Worm (Caenorhabditis elegans) whole organism, L1 larva: Measurements from ENCODE around the gene C04C11.1.

Experiments used
- C34B4.2 ChIP-seq: sonication (generic microtip); optimal IDR thresholded peaks from 2 replicates; lab custom pipeline; 2017; ENCODE audit warnings: mild to moderate bottlenecking, missing genetic modification characterization, missing compliant biosample characterization
- F16B12.6 ChIP-seq: fragments of 150-350 bp; optimal IDR thresholded peaks from 2 replicates; lab custom pipeline; 2014; ENCODE audit warnings: missing biosample characterization, missing genetic modification characterization
- Y116A8C.19 ChIP-seq: sonication (generic microtip); optimal IDR thresholded peaks from 2 replicates; lab custom pipeline; 2016; ENCODE audit warnings: missing compliant biosample characterization, missing genetic modification characterization, borderline replicate concordance
- aha-1 ChIP-seq: fragments of 150-350 bp; optimal IDR thresholded peaks from 2 replicates; lab custom pipeline; 2014; ENCODE audit warnings: missing biosample characterization, missing genetic modification characterization
- alr-1 ChIP-seq: fragments of 200-800 bp; sonication (Bioruptor generic); optimal IDR thresholded peaks from 2 replicates; lab custom pipeline; 2018; ENCODE audit warnings: borderline replicate concordance, mild to moderate bottlenecking, missing genetic modification characterization, missing compliant biosample characterization
- aly-2 ChIP-seq: fragments of 150-350 bp; optimal IDR thresholded peaks from 2 replicates; lab custom pipeline; 2014; ENCODE audit warnings: missing biosample characterization, missing genetic modification characterization
- ama-1 ChIP-seq: fragments of 150-350 bp; optimal IDR thresholded peaks from 2 replicates; lab custom pipeline; 2014
- blmp-1 ChIP-seq: fragments of 150-350 bp; optimal IDR thresholded peaks from 2 replicates; lab custom pipeline; 2014; ENCODE audit warnings: missing biosample characterization, missing genetic modification characterization
- ceh-63 ChIP-seq: fragments of 200-800 bp; sonication (Bioruptor generic); optimal IDR thresholded peaks from 2 replicates; lab custom pipeline; 2018; ENCODE audit warnings: mild to moderate bottlenecking, missing genetic modification characterization, missing compliant biosample characterization
- ceh-82 ChIP-seq, 3 experiments: fragments of 150-350 bp in 1 of 3; sonication (generic microtip) in 2 of 3; optimal IDR thresholded peaks; 2 replicates each; lab custom pipeline; 2014 to 2017; ENCODE audit warnings: missing biosample characterization in 3 of 3, missing genetic modification characterization in 3 of 3
- ceh-88 ChIP-seq: fragments of 200-800 bp; sonication (Bioruptor generic); IDR thresholded peaks from 2 replicates; pipeline ENCODE4 v1.3.6; 2022; ENCODE audit warnings: missing genetic modification characterization, missing compliant biosample characterization
- ceh-90 ChIP-seq: sonication (generic microtip); optimal IDR thresholded peaks from 2 replicates; lab custom pipeline; 2016; ENCODE audit warnings: missing genetic modification characterization, missing compliant biosample characterization
- dsc-1 ChIP-seq: sonication (generic microtip); optimal IDR thresholded peaks from 2 replicates; lab custom pipeline; 2016; ENCODE audit warnings: mild to moderate bottlenecking, missing genetic modification characterization, missing compliant biosample characterization
- efl-3 ChIP-seq: fragments of 200-800 bp; sonication (Bioruptor generic); optimal IDR thresholded peaks from 2 replicates; lab custom pipeline; 2018; ENCODE audit warnings: mild to moderate bottlenecking, missing genetic modification characterization, missing compliant biosample characterization
- egl-13 ChIP-seq: sonication (generic microtip); optimal IDR thresholded peaks from 2 replicates; lab custom pipeline; 2016; ENCODE audit warnings: missing genotype, missing genetic modification reagents, missing genetic modification characterization, missing compliant biosample characterization
- elt-2 ChIP-seq: sonication (generic microtip); optimal IDR thresholded peaks from 2 replicates; lab custom pipeline; 2016; ENCODE audit warnings: missing genetic modification characterization, mild to moderate bottlenecking, inconsistent platforms, missing compliant biosample characterization, missing genetic modification reagents
- fkh-8 ChIP-seq: sonication (generic microtip); optimal IDR thresholded peaks from 2 replicates; lab custom pipeline; 2016; ENCODE audit warnings: mild to moderate bottlenecking, missing genetic modification characterization, missing compliant biosample characterization
- hlh-17 ChIP-seq: fragments of 200-800 bp; sonication (Bioruptor generic); optimal IDR thresholded peaks from 2 replicates; lab custom pipeline; 2018; ENCODE audit warnings: missing genetic modification characterization, mild to moderate bottlenecking, missing compliant biosample characterization, moderate library complexity, borderline replicate concordance
- irx-1 ChIP-seq: sonication (generic microtip); optimal IDR thresholded peaks from 2 replicates; lab custom pipeline; 2016; ENCODE audit warnings: missing genetic modification characterization, missing compliant biosample characterization
- isw-1 ChIP-seq: fragments of 200-800 bp; sonication (Bioruptor generic); IDR thresholded peaks from 2 replicates; pipeline ENCODE4 v1.3.6; 2022; ENCODE audit warnings: missing genetic modification characterization, missing compliant biosample characterization
- lin-14 ChIP-seq: fragments of 200-800 bp; sonication (Bioruptor generic); optimal IDR thresholded peaks from 2 replicates; lab custom pipeline; 2018; ENCODE audit warnings: mild to moderate bottlenecking, missing genetic modification characterization, moderate library complexity, missing compliant biosample characterization
- lin-15B ChIP-seq: fragments of 150-350 bp; sonication (generic microtip); optimal IDR thresholded peaks from 3 replicates; lab custom pipeline; 2014; ENCODE audit warnings: missing biosample characterization, missing genetic modification characterization
- lin-39 ChIP-seq: fragments of 150-350 bp; optimal IDR thresholded peaks from 2 replicates; lab custom pipeline; 2014; ENCODE audit warnings: missing biosample characterization, missing genetic modification reagents, missing genetic modification characterization
- lsy-2 ChIP-seq, 2 experiments: fragments of 150-350 bp; optimal IDR thresholded peaks; 2 replicates each; lab custom pipeline; 2014; ENCODE audit warnings: missing biosample characterization in 2 of 2, missing genetic modification characterization in 2 of 2
- mep-1 ChIP-seq: fragments of 150-350 bp; optimal IDR thresholded peaks from 2 replicates; lab custom pipeline; 2014; ENCODE audit warnings: missing biosample characterization, missing genetic modification characterization
- nhr-11 ChIP-seq: fragments of 150-350 bp; optimal IDR thresholded peaks from 2 replicates; lab custom pipeline; 2014; ENCODE audit warnings: missing biosample characterization, missing genetic modification characterization
- nhr-12 ChIP-seq: sonication (generic microtip); optimal IDR thresholded peaks from 2 replicates; lab custom pipeline; 2017; ENCODE audit warnings: missing biosample characterization, missing genetic modification characterization
- nhr-19 ChIP-seq: fragments of 200-800 bp; sonication (Bioruptor generic); conservative IDR thresholded peaks from 2 replicates; pipeline ENCODE4 v1.3.6; 2022; ENCODE audit warnings: missing genetic modification characterization, missing compliant biosample characterization
- nhr-20 ChIP-seq: sonication (generic microtip); optimal IDR thresholded peaks from 2 replicates; lab custom pipeline; 2016; ENCODE audit warnings: mild to moderate bottlenecking, missing genetic modification characterization, missing compliant biosample characterization
- nhr-28 ChIP-seq: fragments of 150-350 bp; optimal IDR thresholded peaks from 2 replicates; lab custom pipeline; 2014; ENCODE audit warnings: missing biosample characterization, missing genetic modification characterization
- nhr-47 ChIP-seq: sonication (generic microtip); optimal IDR thresholded peaks from 2 replicates; lab custom pipeline; 2016; ENCODE audit warnings: mild to moderate bottlenecking, missing genetic modification characterization, moderate library complexity, missing compliant biosample characterization
- nhr-76 ChIP-seq: sonication (generic microtip); optimal IDR thresholded peaks from 2 replicates; lab custom pipeline; 2017; ENCODE audit warnings: missing biosample characterization, missing genetic modification characterization
- nhr-85 ChIP-seq: sonication (generic microtip); peaks from one replicate; lab custom pipeline; 2016; ENCODE audit warnings: missing genetic modification characterization, inconsistent platforms, missing compliant biosample characterization
- nhr-90 ChIP-seq: sonication (generic microtip); optimal IDR thresholded peaks from 2 replicates; lab custom pipeline; 2016; ENCODE audit warnings: mild to moderate bottlenecking, missing genetic modification characterization, missing compliant biosample characterization; ENCODE audit not compliant: poor library complexity
- rnt-1 ChIP-seq: sonication (generic microtip); optimal IDR thresholded peaks from 2 replicates; lab custom pipeline; 2016; ENCODE audit warnings: mild to moderate bottlenecking, missing genetic modification characterization, moderate library complexity, missing compliant biosample characterization
- skn-1 ChIP-seq: fragments of 150-350 bp; optimal IDR thresholded peaks from 2 replicates; lab custom pipeline; 2014; ENCODE audit warnings: missing biosample characterization, missing genetic modification characterization
- snpc-4 ChIP-seq: fragments of 150-350 bp; optimal IDR thresholded peaks from 2 replicates; lab custom pipeline; 2014; ENCODE audit warnings: missing biosample characterization, missing genetic modification characterization
- snu-23 ChIP-seq: sonication (generic microtip); optimal IDR thresholded peaks from 2 replicates; lab custom pipeline; 2016; ENCODE audit warnings: missing genetic modification characterization, missing compliant biosample characterization
- sptf-1 ChIP-seq: fragments of 150-350 bp; optimal IDR thresholded peaks from 2 replicates; lab custom pipeline; 2014; ENCODE audit warnings: missing biosample characterization, missing genetic modification characterization
- sup-37 ChIP-seq: fragments of 200-800 bp; sonication (Bioruptor generic); optimal IDR thresholded peaks from 2 replicates; lab custom pipeline; 2018; ENCODE audit warnings: mild to moderate bottlenecking, missing genetic modification characterization, missing compliant biosample characterization
- tlp-1 ChIP-seq: fragments of 150-350 bp; optimal IDR thresholded peaks from 2 replicates; lab custom pipeline; 2014; ENCODE audit warnings: missing biosample characterization, missing genetic modification characterization
- unc-30 ChIP-seq: sonication (generic microtip); optimal IDR thresholded peaks from 2 replicates; lab custom pipeline; 2017; ENCODE audit warnings: missing biosample characterization, missing genetic modification characterization
- unc-62 ChIP-seq: fragments of 150-350 bp; optimal IDR thresholded peaks from 2 replicates; lab custom pipeline; 2014; ENCODE audit warnings: missing biosample characterization, missing genetic modification reagents, missing genetic modification characterization
- unc-86 ChIP-seq: sonication (generic microtip); optimal IDR thresholded peaks from 2 replicates; lab custom pipeline; 2016; ENCODE audit warnings: missing genetic modification characterization, missing compliant biosample characterization
- xbp-1 ChIP-seq: sonication (generic microtip); optimal IDR thresholded peaks from 2 replicates; lab custom pipeline; 2016; ENCODE audit warnings: missing genetic modification characterization, missing compliant biosample characterization
- zip-4 ChIP-seq: fragments of 200-800 bp; sonication (Bioruptor generic); optimal IDR thresholded peaks from 2 replicates; lab custom pipeline; 2018; ENCODE audit warnings: mild to moderate bottlenecking, missing genetic modification characterization, moderate library complexity, missing compliant biosample characterization
- ztf-4 ChIP-seq: fragments of 150-350 bp; optimal IDR thresholded peaks from 2 replicates; lab custom pipeline; 2014; ENCODE audit warnings: missing biosample characterization, missing genetic modification characterization

C04C11.1 gene

DNA sequence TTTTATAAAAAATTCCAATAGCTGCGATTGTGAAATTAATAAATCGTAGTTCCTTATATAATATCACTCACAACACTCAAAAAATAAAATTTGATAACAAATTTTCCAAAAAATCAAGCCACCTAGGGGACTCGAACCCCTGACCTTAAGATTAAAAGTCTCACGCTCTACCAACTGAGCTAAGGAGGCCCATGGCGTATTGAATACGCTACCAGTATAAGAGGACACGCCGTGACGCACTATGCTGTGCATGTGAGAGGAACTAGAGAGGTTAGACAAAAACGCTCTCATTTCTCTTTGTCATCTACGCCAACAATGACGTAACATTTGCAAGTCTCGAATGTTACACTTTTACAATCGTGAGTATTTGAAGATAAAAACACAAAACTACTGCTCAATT lies 43.4 kb downstream of the C04C11.1 start (continued):
- peak; percentile 4 for TF ChIP-seq F16B12.6
- TF ChIP-seq C34B4.2 (tag; lab: Kevin White, UChicago): no peak
- peak; percentile 90 for TF ChIP-seq nhr-20
- TF ChIP-seq ceh-90: no peak
- TF ChIP-seq snu-23 (GFP tag; lab: Kevin White, UChicago): peak; percentile 96
- TF ChIP-seq elt-2: peak; percentile 76
- no peak for TF ChIP-seq nhr-28 (tag; lab: Kevin White, UChicago)
- peak; percentile 82 for TF ChIP-seq irx-1
- TF ChIP-seq skn-1 (tag; lab: Kevin White, UChicago): peak; percentile 62
- peak; percentile 78 for TF ChIP-seq ama-1
- peak; percentile 50 for TF ChIP-seq isw-1 (GFP tag; lab: Robert Waterston, UW)
- peak; percentile 91 for TF ChIP-seq nhr-19 (GFP tag; lab: Robert Waterston, UW)
- no peak for TF ChIP-seq unc-62
- TF ChIP-seq lin-39: peak; percentile 50
- TF ChIP-seq efl-3 (GFP tag; lab: Kevin White, UChicago): peak; percentile 5
- no peak for TF ChIP-seq tlp-1 (tag; lab: Kevin White, UChicago)
- peak; percentile 90 for TF ChIP-seq mep-1 (tag; lab: Kevin White, UChicago)
- TF ChIP-seq ceh-82 (tag; optimal IDR thresholded peaks at IDR 0.05; lab: Kevin White, UChicago): peak; percentile 62 to 83 (median 81)
- TF ChIP-seq Y116A8C.19 (tag; lab: Kevin White, UChicago): no peak
- TF ChIP-seq lin-15B: no peak
- peak; percentile 66 for TF ChIP-seq ceh-88 (GFP tag; lab: Robert Waterston, UW)
- peak; percentile 87 for TF ChIP-seq nhr-90 (tag; lab: Kevin White, UChicago)
- no peak for TF ChIP-seq hlh-17 (GFP tag; lab: Kevin White, UChicago)
- TF ChIP-seq alr-1: no peak
- peak; percentile 92 for TF ChIP-seq rnt-1
- peak; percentile 75 for TF ChIP-seq sup-37 (GFP tag; lab: Kevin White, UChicago)
- peak; percentile 82 for TF ChIP-seq fkh-8
- peak; percentile 81 for TF ChIP-seq egl-13 (tag; lab: Kevin White, UChicago)
- no peak for TF ChIP-seq sptf-1 (tag; lab: Kevin White, UChicago)
- TF ChIP-seq aha-1 (tag; lab: Kevin White, UChicago): peak; percentile 9
- peak; percentile 78 for TF ChIP-seq nhr-85 (tag; lab: Kevin White, UChicago)
- peak; percentile 75 for TF ChIP-seq unc-86 (tag; lab: Kevin White, UChicago)
- TF ChIP-seq xbp-1 (tag; lab: Kevin White, UChicago): peak; percentile 88
- TF ChIP-seq ztf-4 (tag; lab: Kevin White, UChicago): peak; percentile 82
- TF ChIP-seq nhr-11 (tag; lab: Kevin White, UChicago): peak; percentile 44
- TF ChIP-seq aly-2 (tag; lab: Kevin White, UChicago): peak; percentile 82
- TF ChIP-seq ceh-63 (GFP tag; lab: Kevin White, UChicago): no peak
- TF ChIP-seq unc-30: no peak
- peak; percentile 82 to 85 for TF ChIP-seq lsy-2 (tag; optimal IDR thresholded peaks at IDR 0.05; lab: Kevin White, UChicago)
- TF ChIP-seq dsc-1 (tag; lab: Kevin White, UChicago): peak; percentile 94
- peak; percentile 39 for TF ChIP-seq blmp-1 (tag; lab: Kevin White, UChicago)
- peak; percentile 55 for TF ChIP-seq zip-4 (GFP tag; lab: Kevin White, UChicago)
- TF ChIP-seq nhr-76 (tag; lab: Kevin White, UChicago): no peak
- no peak for TF ChIP-seq nhr-12 (tag; lab: Kevin White, UChicago)

DNA sequence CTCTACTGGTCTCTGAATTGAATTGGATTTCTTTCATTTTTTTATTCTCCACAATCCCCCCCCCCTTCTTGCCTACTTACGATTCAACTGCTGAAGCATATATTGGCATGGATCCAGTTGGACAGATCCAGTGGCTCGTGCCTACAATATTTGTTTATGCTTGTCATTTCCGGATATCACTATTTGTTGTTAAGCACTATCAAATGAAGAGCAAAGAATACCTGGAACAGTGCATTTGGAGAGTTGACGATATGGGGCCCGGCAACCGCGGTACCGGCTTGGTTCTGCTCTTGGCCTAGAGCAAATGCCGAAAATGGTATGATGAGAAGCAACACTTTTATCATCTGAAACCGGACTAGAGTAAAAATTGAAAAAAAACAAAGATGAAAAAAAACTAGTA lies 47.3 kb downstream of the C04C11.1 start, which contains the start of gene lgc-21:
lgc-21 (minus strand) TSS at position 344 of the 400 bp plus-strand sequence.
- no peak for TF ChIP-seq nhr-47 (tag; lab: Kevin White, UChicago)
- no peak for TF ChIP-seq lin-14
- TF ChIP-seq snpc-4 (tag; lab: Kevin White, UChicago): no peak
- TF ChIP-seq, all 84 proteins: peak for 0
